Worm (Caenorhabditis elegans): ENCODE results near the gene ZC155.2.
A peak's percentile ranks its signal among the peaks of the same experiment; 100 is the strongest.

Gene ZC155.2

ce11 chrIII:5217511-5217910 lies 1.3 kb upstream of the ZC155.2 start, which contains the start of gene cutl-19:
Gene cutl-19, minus strand, starts transcription at chrIII:5217611.
- TF ChIP-seq dao-5 (tag; optimal IDR thresholded peaks at IDR 0.05) (no peak), him-1 (tag; optimal IDR thresholded peaks at IDR 0.05) (no peak), W03F9.2 (tag; optimal IDR thresholded peaks at IDR 0.05) (no peak)

ce11 chrIII:5221820-5222219 lies 3.0 kb downstream of the ZC155.2 start:
- TF ChIP-seq W03F9.2 (tag; optimal IDR thresholded peaks at IDR 0.05) (no peak), him-1 (tag; optimal IDR thresholded peaks at IDR 0.05) (no peak), dao-5 (tag; optimal IDR thresholded peaks at IDR 0.05) (no peak)

ce11 chrIII:5222777-5223176 lies 4.0 kb downstream of the ZC155.2 start:
- TF ChIP-seq dao-5 (tag; optimal IDR thresholded peaks at IDR 0.05) = no peak
- no peak for TF ChIP-seq him-1 (tag; optimal IDR thresholded peaks at IDR 0.05)
- no peak for TF ChIP-seq W03F9.2 (tag; optimal IDR thresholded peaks at IDR 0.05)

- TF ChIP-seq him-1 (tag; optimal IDR thresholded peaks at IDR 0.05) = no peak
- TF ChIP-seq W03F9.2 (tag; optimal IDR thresholded peaks at IDR 0.05) = no peak
- no peak for TF ChIP-seq dao-5 (tag; optimal IDR thresholded peaks at IDR 0.05)
These were observed 6.1 kb downstream of the ZC155.2 start for ce11 chrIII:5224908-5225307.

ce11 chrIII:5225321-5225720 lies 6.5 kb downstream of the ZC155.2 start, which contains the start of gene nex-1:
Gene nex-1, plus strand, starts transcription at chrIII:5225621.
- TF ChIP-seq dao-5 (tag; optimal IDR thresholded peaks at IDR 0.05) = no peak
- peak; percentile 17 for TF ChIP-seq W03F9.2 (tag; optimal IDR thresholded peaks at IDR 0.05)

- no peak for TF ChIP-seq dao-5 (tag; optimal IDR thresholded peaks at IDR 0.05)
- peak; percentile 7 for TF ChIP-seq him-1 (tag; optimal IDR thresholded peaks at IDR 0.05)
- TF ChIP-seq W03F9.2 (tag; optimal IDR thresholded peaks at IDR 0.05) = peak; percentile 89
These were observed 9.2 kb downstream of the ZC155.2 start, which contains the start of the genes C34E10.12, C34E10.10 and atp-2 for ce11 chrIII:5227831-5228467. Gene C34E10.12, minus strand, starts transcription at chrIII:5227881. Gene C34E10.10, minus strand, starts transcription at chrIII:5227884. Gene atp-2, plus strand, starts transcription at chrIII:5228417.

ce11 chrIII:5228839-5229238 lies 10.1 kb downstream of the ZC155.2 start:
- no peak for TF ChIP-seq dao-5 (tag; optimal IDR thresholded peaks at IDR 0.05)
- no peak for TF ChIP-seq him-1 (tag; optimal IDR thresholded peaks at IDR 0.05)
- no peak for TF ChIP-seq W03F9.2 (tag; optimal IDR thresholded peaks at IDR 0.05)

- TF ChIP-seq dao-5 (tag; optimal IDR thresholded peaks at IDR 0.05) = no peak
- no peak for TF ChIP-seq him-1 (tag; optimal IDR thresholded peaks at IDR 0.05)
- TF ChIP-seq W03F9.2 (tag; optimal IDR thresholded peaks at IDR 0.05) = no peak
These were observed 10.9 kb downstream of the ZC155.2 start for ce11 chrIII:5229511-5230250.

ce11 chrIII:5230415-5230814 lies 11.6 kb downstream of the ZC155.2 start, which contains the start of gene prmt-5:
Gene prmt-5, plus strand, starts transcription at chrIII:5230555.
- TF ChIP-seq dao-5 (tag; optimal IDR thresholded peaks at IDR 0.05) (no peak), W03F9.2 (tag; optimal IDR thresholded peaks at IDR 0.05) (no peak), him-1 (tag; optimal IDR thresholded peaks at IDR 0.05) (no peak)

- TF ChIP-seq him-1 (tag; optimal IDR thresholded peaks at IDR 0.05) (no peak), W03F9.2 (tag; optimal IDR thresholded peaks at IDR 0.05) (no peak), dao-5 (tag; optimal IDR thresholded peaks at IDR 0.05) (no peak)
These were observed 14.4 kb downstream of the ZC155.2 start for ce11 chrIII:5233140-5233539.

ce11 chrIII:5234312-5234711 lies 15.5 kb downstream of the ZC155.2 start, which contains the start of gene mrps-26:
Gene mrps-26, plus strand, starts transcription at chrIII:5234612.
- no peak for TF ChIP-seq dao-5 (tag; optimal IDR thresholded peaks at IDR 0.05)
- TF ChIP-seq W03F9.2 (tag; optimal IDR thresholded peaks at IDR 0.05) = no peak
- no peak for TF ChIP-seq him-1 (tag; optimal IDR thresholded peaks at IDR 0.05)

- TF ChIP-seq W03F9.2 (tag; optimal IDR thresholded peaks at IDR 0.05) = no peak
- no peak for TF ChIP-seq him-1 (tag; optimal IDR thresholded peaks at IDR 0.05)
- TF ChIP-seq dao-5 (tag; optimal IDR thresholded peaks at IDR 0.05) = no peak
These were observed 17.3 kb downstream of the ZC155.2 start, which contains the start of gene prx-10 for ce11 chrIII:5236104-5236503. Gene prx-10, plus strand, starts transcription at chrIII:5236404.

ce11 chrIII:5241854-5242253 lies 23.1 kb downstream of the ZC155.2 start:
- no peak for TF ChIP-seq him-1 (tag; optimal IDR thresholded peaks at IDR 0.05)
- no peak for TF ChIP-seq dao-5 (tag; optimal IDR thresholded peaks at IDR 0.05)
- no peak for TF ChIP-seq W03F9.2 (tag; optimal IDR thresholded peaks at IDR 0.05)

- TF ChIP-seq him-1 (tag; optimal IDR thresholded peaks at IDR 0.05) = no peak
- no peak for TF ChIP-seq dao-5 (tag; optimal IDR thresholded peaks at IDR 0.05)
- TF ChIP-seq W03F9.2 (tag; optimal IDR thresholded peaks at IDR 0.05) = no peak
These were observed 25.8 kb downstream of the ZC155.2 start, which contains the start of gene cnd-1 for ce11 chrIII:5244539-5244938. Gene cnd-1, minus strand, starts transcription at chrIII:5244639.

Data from whole organism, L4/young adult.